Fruit fly (Drosophila melanogaster) whole organism, prepupa: ENCODE data around the gene CG42540.

Experiments
- Blimp-1 ChIP-seq: fragments of 200-800 bp; sonication (Bioruptor generic); optimal IDR thresholded peaks from 3 replicates; lab custom pipeline; 2017; ENCODE audit warnings: missing biosample characterization, missing genetic modification characterization, mild to moderate bottlenecking, moderate library complexity, missing genetic modification reagents
- CG10631 ChIP-seq: fragments of 200-800 bp; sonication (Bioruptor generic); optimal IDR thresholded peaks from 2 replicates; lab custom pipeline; 2016; ENCODE audit warnings: missing biosample characterization, missing genetic modification characterization
- CG10669 ChIP-seq: fragments of 200-800 bp; sonication (Bioruptor generic); optimal IDR thresholded peaks from 3 replicates; lab custom pipeline; 2018; ENCODE audit warnings: missing biosample characterization, mild to moderate bottlenecking, missing genetic modification characterization, moderate library complexity
- CG11294 ChIP-seq: fragments of 200-800 bp; sonication (Bioruptor generic); IDR thresholded peaks from 2 replicates; pipeline ENCODE4 v1.3.6; 2022; ENCODE audit warnings: missing biosample characterization, missing genetic modification characterization
- CG11762 ChIP-seq: fragments of 200-800 bp; sonication (Bioruptor generic); optimal IDR thresholded peaks from 3 replicates; lab custom pipeline; 2016; ENCODE audit warnings: missing biosample characterization, missing genetic modification characterization; ENCODE audit not compliant: insufficient read depth
- CG11902 ChIP-seq: fragments of 200-800 bp; sonication (Bioruptor generic); optimal IDR thresholded peaks from 3 replicates; lab custom pipeline; 2016; ENCODE audit warnings: missing biosample characterization, missing genetic modification characterization
- CG15336 ChIP-seq: fragments of 200-800 bp; sonication (Bioruptor generic); IDR thresholded peaks from 2 replicates; pipeline ENCODE4 v1.3.6; 2022; ENCODE audit warnings: missing biosample characterization, missing genetic modification characterization
- CG3032 ChIP-seq: fragments of 200-800 bp; optimal IDR thresholded peaks from 2 replicates; lab custom pipeline; 2019; ENCODE audit warnings: missing biosample characterization, mild to moderate bottlenecking, missing genetic modification characterization, moderate library complexity
- CG31627 ChIP-seq: fragments of 200-800 bp; sonication (Bioruptor generic); optimal IDR thresholded peaks from 3 replicates; lab custom pipeline; 2016; ENCODE audit warnings: missing biosample characterization, missing genetic modification characterization
- CG32006 ChIP-seq: fragments of 200-800 bp; sonication (Bioruptor generic); optimal IDR thresholded peaks from 3 replicates; lab custom pipeline; 2017; ENCODE audit warnings: missing biosample characterization, mild to moderate bottlenecking, missing genetic modification characterization
- CG34406 ChIP-seq: fragments of 200-800 bp; sonication (Bioruptor generic); optimal IDR thresholded peaks from 3 replicates; lab custom pipeline; 2016; ENCODE audit warnings: missing biosample characterization, missing genetic modification characterization
- CG4318 ChIP-seq: fragments of 200-800 bp; sonication (Bioruptor generic); optimal IDR thresholded peaks from 3 replicates; lab custom pipeline; 2017; ENCODE audit warnings: missing biosample characterization, mild to moderate bottlenecking, missing genetic modification characterization
- CG6163 ChIP-seq: fragments of 200-800 bp; sonication (Bioruptor generic); IDR thresholded peaks from 3 replicates; pipeline ENCODE4 v1.3.6; 2022; ENCODE audit warnings: missing biosample characterization, missing genetic modification characterization
- CG6276 ChIP-seq: fragments of 200-800 bp; sonication (Bioruptor generic); optimal IDR thresholded peaks from 2 replicates; lab custom pipeline; 2017; ENCODE audit warnings: missing biosample characterization, mild to moderate bottlenecking, missing genetic modification characterization
- CG6792 ChIP-seq: fragments of 200-800 bp; sonication (Bioruptor generic); optimal IDR thresholded peaks from 3 replicates; lab custom pipeline; 2016; ENCODE audit warnings: missing biosample characterization, missing genetic modification characterization
- CG6808 ChIP-seq: fragments of 200-800 bp; sonication (Bioruptor generic); optimal IDR thresholded peaks from 3 replicates; lab custom pipeline; 2017; ENCODE audit warnings: missing biosample characterization, missing genetic modification characterization, mild to moderate bottlenecking, moderate library complexity, missing genetic modification reagents
- CG7368 ChIP-seq: fragments of 200-800 bp; sonication (Bioruptor generic); optimal IDR thresholded peaks from 3 replicates; lab custom pipeline; 2016; ENCODE audit warnings: missing biosample characterization, missing genetic modification characterization
- CG8119 ChIP-seq: fragments of 200-800 bp; sonication (Bioruptor generic); IDR thresholded peaks from 3 replicates; pipeline ENCODE4 v1.3.6; 2022; ENCODE audit warnings: missing biosample characterization, missing genetic modification characterization
- CG8319 ChIP-seq: fragments of 200-800 bp; sonication (Bioruptor generic); optimal IDR thresholded peaks from 3 replicates; lab custom pipeline; 2016; ENCODE audit warnings: missing biosample characterization, missing genetic modification characterization
- CG8632 ChIP-seq: fragments of 200-800 bp; sonication (Bioruptor generic); optimal IDR thresholded peaks from 3 replicates; lab custom pipeline; 2016; ENCODE audit warnings: missing biosample characterization, missing genetic modification characterization
- CG9139 ChIP-seq: fragments of 200-800 bp; sonication (Bioruptor generic); optimal IDR thresholded peaks from 3 replicates; lab custom pipeline; 2017; ENCODE audit warnings: missing biosample characterization, mild to moderate bottlenecking, missing genetic modification characterization
- Eip75B ChIP-seq: fragments of 200-800 bp; sonication (Bioruptor generic); optimal IDR thresholded peaks from 3 replicates; lab custom pipeline; 2016; ENCODE audit warnings: missing biosample characterization, missing genetic modification characterization
- Eip78C ChIP-seq: fragments of 200-800 bp; sonication (Bioruptor generic); peaks from one replicate; lab custom pipeline; 2016; ENCODE audit warnings: missing biosample characterization, missing genetic modification characterization
- Eip93F ChIP-seq: fragments of 200-800 bp; sonication (Bioruptor generic); optimal IDR thresholded peaks from 2 replicates; lab custom pipeline; 2016; ENCODE audit warnings: missing biosample characterization, mild to moderate bottlenecking, missing genetic modification characterization
- Ets21C ChIP-seq: fragments of 200-800 bp; sonication (Bioruptor generic); optimal IDR thresholded peaks from 3 replicates; lab custom pipeline; 2016; ENCODE audit warnings: missing biosample characterization, missing genetic modification characterization
- Ets96B ChIP-seq: fragments of 200-800 bp; optimal IDR thresholded peaks from 2 replicates; lab custom pipeline; 2019; ENCODE audit warnings: missing biosample characterization, mild to moderate bottlenecking, missing genetic modification characterization, moderate library complexity
- Hr38 ChIP-seq: sonication (Bioruptor generic); optimal IDR thresholded peaks from 2 replicates; lab custom pipeline; 2016; ENCODE audit warnings: missing biosample characterization, missing genetic modification characterization
- Hr4 ChIP-seq: fragments of 200-800 bp; sonication (Bioruptor generic); optimal IDR thresholded peaks from 3 replicates; lab custom pipeline; 2016; ENCODE audit warnings: missing biosample characterization, missing genetic modification characterization
- Lpt ChIP-seq: fragments of 200-800 bp; sonication (Bioruptor generic); optimal IDR thresholded peaks from 3 replicates; lab custom pipeline; 2016; ENCODE audit warnings: missing biosample characterization, missing genetic modification characterization
- Met ChIP-seq: fragments of 200-800 bp; sonication (Bioruptor generic); optimal IDR thresholded peaks from 3 replicates; lab custom pipeline; 2016; ENCODE audit warnings: missing biosample characterization, missing genetic modification characterization
- Smox ChIP-seq: fragments of 200-800 bp; sonication (Bioruptor generic); optimal IDR thresholded peaks from 3 replicates; lab custom pipeline; 2016; ENCODE audit warnings: missing biosample characterization, missing genetic modification characterization
- Sox102F ChIP-seq: fragments of 200-800 bp; sonication (Bioruptor generic); optimal IDR thresholded peaks from 2 replicates; lab custom pipeline; 2016; ENCODE audit warnings: missing biosample characterization, mild to moderate bottlenecking, missing genetic modification characterization
- Sox14 ChIP-seq: fragments of 200-800 bp; sonication (Bioruptor generic); optimal IDR thresholded peaks from 3 replicates; lab custom pipeline; 2016; ENCODE audit warnings: missing biosample characterization, missing genetic modification characterization
- Sox15 ChIP-seq: fragments of 200-800 bp; sonication (Bioruptor generic); optimal IDR thresholded peaks from 3 replicates; lab custom pipeline; 2016; ENCODE audit warnings: missing biosample characterization, missing genetic modification characterization
- achi ChIP-seq: fragments of 200-800 bp; sonication (Bioruptor generic); optimal IDR thresholded peaks from 3 replicates; lab custom pipeline; 2016; ENCODE audit warnings: missing biosample characterization, missing genetic modification characterization
- cyc ChIP-seq: fragments of 200-800 bp; sonication (Bioruptor generic); optimal IDR thresholded peaks from 3 replicates; lab custom pipeline; 2016; ENCODE audit warnings: missing biosample characterization, missing genetic modification characterization
- dac ChIP-seq: fragments of 200-800 bp; sonication (Bioruptor generic); optimal IDR thresholded peaks from 2 replicates; lab custom pipeline; 2017; ENCODE audit warnings: missing biosample characterization, mild to moderate bottlenecking, missing genetic modification characterization
- esn ChIP-seq: fragments of 200-800 bp; sonication (Bioruptor generic); optimal IDR thresholded peaks from 2 replicates; lab custom pipeline; 2016; ENCODE audit warnings: missing biosample characterization, mild to moderate bottlenecking, missing genetic modification characterization, moderate library complexity
- fd59A ChIP-seq: fragments of 200-800 bp; sonication (Bioruptor generic); optimal IDR thresholded peaks from 2 replicates; lab custom pipeline; 2017; ENCODE audit warnings: missing biosample characterization, mild to moderate bottlenecking, missing genetic modification characterization, missing genetic modification reagents
- fkh ChIP-seq: fragments of 200-800 bp; sonication (Bioruptor generic); optimal IDR thresholded peaks from 3 replicates; lab custom pipeline; 2017; ENCODE audit warnings: missing biosample characterization, mild to moderate bottlenecking, missing genetic modification characterization, moderate library complexity
- lz ChIP-seq: fragments of 200-800 bp; sonication (Bioruptor generic); optimal IDR thresholded peaks from 3 replicates; lab custom pipeline; 2016; ENCODE audit warnings: missing biosample characterization, missing genetic modification characterization
- net ChIP-seq: fragments of 200-800 bp; sonication (Bioruptor generic); optimal IDR thresholded peaks from 3 replicates; lab custom pipeline; 2016; ENCODE audit warnings: missing biosample characterization, missing genetic modification characterization
- pdm3 ChIP-seq: fragments of 200-800 bp; sonication (Bioruptor generic); optimal IDR thresholded peaks from 3 replicates; lab custom pipeline; 2016; ENCODE audit warnings: missing biosample characterization, missing genetic modification characterization
- salr ChIP-seq, 2 experiments: fragments of 200-800 bp; sonication (Bioruptor generic); optimal IDR thresholded peaks; 3 replicates each; lab custom pipeline; 2016 to 2018; ENCODE audit warnings: missing biosample characterization in 2 of 2, missing genetic modification characterization in 2 of 2, mild to moderate bottlenecking in 1 of 2
- spab ChIP-seq: fragments of 200-800 bp; sonication (Bioruptor generic); optimal IDR thresholded peaks from 2 replicates; lab custom pipeline; 2017; ENCODE audit warnings: missing biosample characterization, mild to moderate bottlenecking, missing genetic modification characterization, missing genetic modification reagents
- ss ChIP-seq, 2 experiments: fragments of 200-800 bp; sonication (Bioruptor generic); optimal IDR thresholded peaks; 2 replicates in 1 of 2; 3 replicates in 1 of 2; lab custom pipeline; 2017 to 2018; ENCODE audit warnings: mild to moderate bottlenecking in 2 of 2, missing biosample characterization in 2 of 2, missing genetic modification characterization in 2 of 2, moderate library complexity in 1 of 2
- svp ChIP-seq: fragments of 200-800 bp; sonication (Bioruptor generic); peaks from one replicate; lab custom pipeline; 2016; ENCODE audit warnings: missing biosample characterization, missing genetic modification characterization

CG42540 gene

dm6 chr3L:4607653-4608052, 51.8 kb downstream of the CG42540 start (continued):
- peak; percentile 59 for TF ChIP-seq Smox (GFP tag; lab: Kevin White, UChicago)
- peak; percentile 71 for TF ChIP-seq CG6276 (GFP tag; lab: Kevin White, UChicago)
- TF ChIP-seq CG11902, result peak; percentile 63
- TF ChIP-seq esn (GFP tag; lab: Kevin White, UChicago), result peak; percentile 70
- TF ChIP-seq CG8119 (GFP tag; lab: Robert Waterston, UW), result peak; percentile 81
- TF ChIP-seq Sox102F (GFP tag; lab: Kevin White, UChicago), result peak; percentile 65
- peak; percentile 44 for TF ChIP-seq CG8632 (GFP tag; lab: Kevin White, UChicago)
- peak; percentile 87 for TF ChIP-seq Hr4 (GFP tag; lab: Kevin White, UChicago)
- TF ChIP-seq net (GFP tag; lab: Kevin White, UChicago), result peak; percentile 78
- TF ChIP-seq CG4318 (GFP tag; lab: Kevin White, UChicago), result peak; percentile 55
- TF ChIP-seq CG7368 (GFP tag; lab: Kevin White, UChicago), result peak; percentile 55
- TF ChIP-seq CG3032 (tag; lab: Kevin White, UChicago), result peak; percentile 47
- TF ChIP-seq CG34406, result peak; percentile 43
- peak; percentile 52 for TF ChIP-seq Ets96B (tag; lab: Kevin White, UChicago)
- TF ChIP-seq cyc (GFP tag; lab: Kevin White, UChicago), result peak; percentile 71
- peak; percentile 69 for TF ChIP-seq achi (GFP tag; lab: Kevin White, UChicago)
- TF ChIP-seq CG15336 (GFP tag; lab: Robert Waterston, UW), result peak; percentile 84
- TF ChIP-seq CG11294 (GFP tag; lab: Robert Waterston, UW), result peak; percentile 74
- peak; percentile 40 for TF ChIP-seq Sox15
- peak; percentile 15 for TF ChIP-seq Blimp-1 (GFP tag; lab: Kevin White, UChicago)
- TF ChIP-seq svp (GFP tag; lab: Kevin White, UChicago), result peak; percentile 84
- peak; percentile 57 for TF ChIP-seq CG6792 (GFP tag; lab: Kevin White, UChicago)
- TF ChIP-seq CG10631 (GFP tag; lab: Kevin White, UChicago), result peak; percentile 68
- no peak for TF ChIP-seq fkh (GFP tag; lab: Kevin White, UChicago)
- no peak for TF ChIP-seq Ets21C (GFP tag; lab: Kevin White, UChicago)
- peak; percentile 51 for TF ChIP-seq Eip75B (GFP tag; lab: Kevin White, UChicago)
- peak in 1 of 2 experiments; percentile 67 for TF ChIP-seq salr (GFP tag; optimal IDR thresholded peaks at IDR 0.05; lab: Kevin White, UChicago)
- peak; percentile 48 for TF ChIP-seq CG8319
- TF ChIP-seq Eip93F (GFP tag; lab: Kevin White, UChicago), result no peak
- peak; percentile 54 for TF ChIP-seq Lpt (GFP tag; lab: Kevin White, UChicago)
- TF ChIP-seq pdm3 (GFP tag; lab: Kevin White, UChicago), result peak; percentile 78
- peak; percentile 68 for TF ChIP-seq CG31627 (GFP tag; lab: Kevin White, UChicago)
- TF ChIP-seq CG10669 (GFP tag; lab: Kevin White, UChicago), result peak; percentile 49
- peak; percentile 60 for TF ChIP-seq Met (GFP tag; lab: Kevin White, UChicago)
- peak; percentile 85 for TF ChIP-seq CG6163 (GFP tag; lab: Robert Waterston, UW)
- peak; percentile 53 for TF ChIP-seq CG11762 (GFP tag; lab: Kevin White, UChicago)
- peak; percentile 25 for TF ChIP-seq fd59A
- TF ChIP-seq spab (GFP tag; lab: Kevin White, UChicago), result peak; percentile 25
- TF ChIP-seq lz (GFP tag; lab: Kevin White, UChicago), result peak; percentile 39
- peak; percentile 43 for TF ChIP-seq CG6808 (GFP tag; lab: Kevin White, UChicago)
- no peak for TF ChIP-seq CG9139 (GFP tag; lab: Kevin White, UChicago)

dm6 chr3L:4611311-4611710, 55.4 kb downstream of the CG42540 start:
- TF ChIP-seq CG32006 (GFP tag; lab: Kevin White, UChicago) (peak; percentile 86), Eip93F (GFP tag; lab: Kevin White, UChicago) (no peak), lz (GFP tag; lab: Kevin White, UChicago) (peak; percentile 55), pdm3 (GFP tag; lab: Kevin White, UChicago) (peak; percentile 82), Sox14 (GFP tag; lab: Kevin White, UChicago) (peak; percentile 83), Eip78C (GFP tag; lab: Kevin White, UChicago) (peak; percentile 96), achi (GFP tag; lab: Kevin White, UChicago) (peak; percentile 82), Ets96B (tag; lab: Kevin White, UChicago) (peak; percentile 81), CG4318 (GFP tag; lab: Kevin White, UChicago) (peak; percentile 72), CG8319 (peak; percentile 55), net (GFP tag; lab: Kevin White, UChicago) (peak; percentile 84), CG10631 (GFP tag; lab: Kevin White, UChicago) (peak; percentile 82), ss (GFP tag; optimal IDR thresholded peaks at IDR 0.05; lab: Kevin White, UChicago) (peak; percentile 77 to 82), CG6163 (GFP tag; lab: Robert Waterston, UW) (peak; percentile 95), CG11762 (GFP tag; lab: Kevin White, UChicago) (peak; percentile 82), Met (GFP tag; lab: Kevin White, UChicago) (peak; percentile 61), salr (GFP tag; optimal IDR thresholded peaks at IDR 0.05; lab: Kevin White, UChicago) (peak; percentile 62 to 79), CG15336 (GFP tag; lab: Robert Waterston, UW) (peak; percentile 91), esn (GFP tag; lab: Kevin White, UChicago) (peak; percentile 65), Hr38 (GFP tag; lab: Kevin White, UChicago) (no peak), CG9139 (GFP tag; lab: Kevin White, UChicago) (peak; percentile 80), CG8119 (GFP tag; lab: Robert Waterston, UW) (peak; percentile 89), dac (GFP tag; lab: Kevin White, UChicago) (peak; percentile 67)
